Worm (Caenorhabditis elegans): ENCODE data around the gene K09C8.9.

DNA sequence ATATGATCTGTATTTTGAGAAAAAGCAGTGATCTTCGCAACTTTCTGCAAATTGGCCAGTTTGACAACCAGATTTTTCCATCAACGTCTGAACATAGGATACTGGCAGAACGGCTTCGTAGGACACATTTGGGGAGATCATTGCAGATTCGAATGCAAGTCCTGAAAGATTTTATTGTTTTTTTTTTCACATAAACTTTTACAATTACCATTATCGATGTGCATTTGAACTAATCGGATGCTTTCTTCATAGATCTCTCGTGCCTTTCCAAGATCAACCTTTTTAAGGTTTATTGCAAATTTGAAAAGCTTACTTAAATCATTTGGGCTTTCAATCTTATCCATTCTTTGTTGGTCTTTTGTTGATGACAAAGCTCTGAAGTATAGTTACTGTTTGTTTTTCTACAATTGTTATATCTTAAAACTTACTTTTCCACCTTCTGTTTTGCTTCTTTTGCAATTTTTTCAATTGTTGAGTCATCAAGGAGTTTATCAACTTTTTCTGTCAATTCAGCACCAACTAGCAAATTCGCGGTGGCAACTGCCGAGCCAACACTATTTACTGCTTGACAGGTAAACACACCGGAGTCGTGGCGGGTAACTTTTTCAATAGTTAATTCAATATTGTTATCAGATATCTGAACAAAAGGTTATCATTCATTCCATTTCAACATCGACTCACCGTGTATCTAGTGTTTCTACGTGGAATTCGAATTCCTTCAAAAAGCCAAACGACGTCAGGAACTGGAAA, 9.0 kb upstream of the K09C8.9 start:
- TF ChIP-seq lin-15B (tag; optimal IDR thresholded peaks at IDR 0.05) (no peak), mep-1 (tag; optimal IDR thresholded peaks at IDR 0.05) (no peak), ces-1 (GFP tag; optimal IDR thresholded peaks at IDR 0.05) (no peak), fkh-10 (GFP tag; optimal IDR thresholded peaks at IDR 0.05) (no peak), pax-3 (tag; optimal IDR thresholded peaks at IDR 0.05) (no peak), mdl-1 (tag; optimal IDR thresholded peaks at IDR 0.05) (no peak), egl-27 (tag; optimal IDR thresholded peaks at IDR 0.05) (no peak)

All from whole organism, L1 larva.